Worm (Caenorhabditis elegans): Measurements from ENCODE around the gene nspg-7.1.
A peak's percentile ranks its signal among the peaks of the same experiment; 100 is the strongest.

- TF ChIP-seq snpc-4 (tag; optimal IDR thresholded peaks at IDR 0.05) = no peak
- peak; percentile 91 for TF ChIP-seq nhr-28 (tag; optimal IDR thresholded peaks at IDR 0.05)
- TF ChIP-seq saeg-2 (GFP tag; IDR thresholded peaks at IDR 0.05) = no peak
- peak; percentile 97 for TF ChIP-seq pqm-1 (tag; optimal IDR thresholded peaks at IDR 0.05)
- peak; percentile 21 for TF ChIP-seq mep-1 (tag; optimal IDR thresholded peaks at IDR 0.05)
- TF ChIP-seq aha-1 (tag) = peak; percentile 58
- no peak for TF ChIP-seq egl-27 (tag; optimal IDR thresholded peaks at IDR 0.05)
- no peak for TF ChIP-seq mdl-1 (tag; optimal IDR thresholded peaks at IDR 0.05)
These were observed 2.4 kb upstream of the nspg-7.1 start for ce11 chrIV:9333007-9333406.
